Worm (Caenorhabditis elegans) whole organism, L4 larva: Measurements from ENCODE around the gene rps-27.
A peak's percentile ranks its signal among the peaks of the same experiment; 100 is the strongest.

Experiments
- D1046.2 ChIP-seq: fragments of 200-800 bp; sonication (Bioruptor generic); IDR thresholded peaks from 2 replicates; pipeline ENCODE4 v1.3.6; 2022; ENCODE audit warnings: missing genetic modification characterization, missing compliant biosample characterization
- F10B5.3 ChIP-seq: sonication (generic microtip); optimal IDR thresholded peaks from 2 replicates; lab custom pipeline; 2016; ENCODE audit warnings: mild to moderate bottlenecking, missing genetic modification characterization, missing compliant biosample characterization
- F26F4.8 ChIP-seq: fragments of 200-800 bp; sonication (Bioruptor generic); conservative IDR thresholded peaks from 2 replicates; pipeline ENCODE4 v1.3.6; 2022; ENCODE audit warnings: missing genetic modification characterization, missing compliant biosample characterization
- F37D6.2 ChIP-seq: sonication (generic microtip); optimal IDR thresholded peaks from 2 replicates; lab custom pipeline; 2016; ENCODE audit warnings: mild to moderate bottlenecking, missing genetic modification characterization, missing compliant biosample characterization
- F49E8.2 ChIP-seq: sonication (generic microtip); optimal IDR thresholded peaks from 2 replicates; lab custom pipeline; 2016; ENCODE audit warnings: missing compliant biosample characterization, mild to moderate bottlenecking, missing genetic modification characterization, borderline replicate concordance
- Y105C5A.15 ChIP-seq: fragments of 200-800 bp; sonication (Bioruptor generic); IDR thresholded peaks from 2 replicates; pipeline ENCODE4 v1.3.6; 2022; ENCODE audit warnings: missing genetic modification characterization, missing compliant biosample characterization
- Y48G9A.11 ChIP-seq: fragments of 200-800 bp; sonication (Bioruptor generic); IDR thresholded peaks from 2 replicates; pipeline ENCODE4 v1.3.6; 2022; ENCODE audit warnings: missing genetic modification reagents, missing genetic modification characterization, missing compliant biosample characterization
- Y75B8A.6 ChIP-seq: fragments of 200-800 bp; sonication (Bioruptor generic); IDR thresholded peaks from 2 replicates; pipeline ENCODE4 v1.3.6; 2022; ENCODE audit warnings: missing genetic modification reagents, missing genetic modification characterization, missing compliant biosample characterization
- ZK337.2 ChIP-seq: fragments of 200-800 bp; sonication (Bioruptor generic); IDR thresholded peaks from 2 replicates; pipeline ENCODE4 v1.3.6; 2022; ENCODE audit warnings: missing genetic modification reagents, missing genetic modification characterization, missing compliant biosample characterization
- ZK546.5 ChIP-seq, 2 experiments: sonication (generic microtip); optimal IDR thresholded peaks; 2 replicates each; lab custom pipeline; 2017; ENCODE audit warnings: missing biosample characterization in 2 of 2, missing genetic modification characterization in 2 of 2
- aha-1 ChIP-seq: fragments of 150-350 bp; peaks from one replicate; lab custom pipeline; 2014; ENCODE audit warnings: missing biosample characterization, missing genetic modification characterization
- aly-2 ChIP-seq: sonication (generic microtip); optimal IDR thresholded peaks from 2 replicates; lab custom pipeline; 2018; ENCODE audit warnings: missing biosample characterization, missing genetic modification characterization
- arid-1 ChIP-seq: fragments of 200-800 bp; sonication (Bioruptor generic); conservative IDR thresholded peaks from 2 replicates; pipeline ENCODE4 v1.3.6; 2022; ENCODE audit warnings: missing genetic modification reagents, missing genetic modification characterization, missing compliant biosample characterization
- ceh-20 ChIP-seq: fragments of 200-800 bp; sonication (Bioruptor generic); IDR thresholded peaks from 2 replicates; pipeline ENCODE4 v1.3.6; 2022; ENCODE audit warnings: missing genetic modification reagents, missing genetic modification characterization, missing compliant biosample characterization
- ceh-44 ChIP-seq: fragments of 200-800 bp; sonication (Bioruptor generic); IDR thresholded peaks from 2 replicates; pipeline ENCODE4 v1.3.6; 2022; ENCODE audit warnings: missing genetic modification reagents, missing genetic modification characterization, missing compliant biosample characterization
- ces-1 ChIP-seq: fragments of 150-350 bp; sonication (generic microtip); optimal IDR thresholded peaks from 4 replicates; lab custom pipeline; 2014; ENCODE audit warnings: missing biosample characterization, missing genetic modification reagents, missing genetic modification characterization
- daf-12 ChIP-seq: fragments of 150-350 bp; optimal IDR thresholded peaks from 2 replicates; lab custom pipeline; 2014; ENCODE audit warnings: missing biosample characterization, missing genetic modification reagents, missing genetic modification characterization
- daf-16 ChIP-seq, 3 experiments: sonication (generic microtip); optimal IDR thresholded peaks; 2 replicates each; lab custom pipeline; 2016 to 2017; ENCODE audit warnings: missing genetic modification characterization in 3 of 3, missing genetic modification reagents in 3 of 3, mild to moderate bottlenecking in 2 of 3, missing compliant biosample characterization in 2 of 3, missing biosample characterization in 1 of 3, moderate library complexity in 1 of 3
- dmd-6 ChIP-seq: fragments of 200-800 bp; sonication (Bioruptor generic); IDR thresholded peaks from 2 replicates; pipeline ENCODE4 v1.3.6; 2022; ENCODE audit warnings: missing genetic modification reagents, missing genetic modification characterization, missing compliant biosample characterization
- dmd-8 ChIP-seq: fragments of 200-800 bp; sonication (Bioruptor generic); IDR thresholded peaks from 2 replicates; pipeline ENCODE4 v1.3.6; 2022; ENCODE audit warnings: missing genetic modification characterization, missing compliant biosample characterization
- dmd-9 ChIP-seq: fragments of 200-800 bp; sonication (Bioruptor generic); IDR thresholded peaks from 2 replicates; pipeline ENCODE4 v1.3.6; 2022; ENCODE audit warnings: missing genetic modification reagents, missing genetic modification characterization, missing compliant biosample characterization
- fos-1 ChIP-seq: fragments of 150-350 bp; optimal IDR thresholded peaks from 2 replicates; lab custom pipeline; 2014; ENCODE audit warnings: missing biosample characterization, missing genetic modification characterization
- hif-1 ChIP-seq, 2 experiments: sonication (generic microtip); optimal IDR thresholded peaks; 2 replicates each; lab custom pipeline; 2016 to 2017; ENCODE audit warnings: missing compliant biosample characterization in 2 of 2, missing genetic modification characterization in 2 of 2, missing genetic modification reagents in 2 of 2, missing genotype in 2 of 2, mild to moderate bottlenecking in 1 of 2
- hlh-30 ChIP-seq: sonication (generic microtip); optimal IDR thresholded peaks from 2 replicates; lab custom pipeline; 2017; ENCODE audit warnings: antibody characterized with exemption, mild to moderate bottlenecking, missing genetic modification characterization, missing compliant biosample characterization; ENCODE audit not compliant: insufficient read depth
- hmg-1.1 ChIP-seq: fragments of 200-800 bp; sonication (Bioruptor generic); IDR thresholded peaks from 2 replicates; pipeline ENCODE4 v1.3.6; 2022; ENCODE audit warnings: missing genetic modification reagents, missing genetic modification characterization, missing compliant biosample characterization
- lin-1 ChIP-seq: fragments of 200-800 bp; sonication (Bioruptor generic); IDR thresholded peaks from 2 replicates; pipeline ENCODE4 v1.3.6; 2022; ENCODE audit warnings: missing genetic modification reagents, missing genetic modification characterization, missing compliant biosample characterization
- lin-13 ChIP-seq: fragments of 150-350 bp; optimal IDR thresholded peaks from 2 replicates; lab custom pipeline; 2014; ENCODE audit warnings: missing biosample characterization, missing genetic modification reagents, missing genetic modification characterization
- lin-15B ChIP-seq: fragments of 150-350 bp; sonication (generic microtip); optimal IDR thresholded peaks from 3 replicates; lab custom pipeline; 2014; ENCODE audit warnings: missing biosample characterization, missing genetic modification characterization
- lin-38 ChIP-seq: fragments of 200-800 bp; sonication (Bioruptor generic); IDR thresholded peaks from 2 replicates; pipeline ENCODE4 v1.3.6; 2022; ENCODE audit warnings: missing genetic modification reagents, missing genetic modification characterization, missing compliant biosample characterization
- lin-39 ChIP-seq: fragments of 150-350 bp; optimal IDR thresholded peaks from 2 replicates; lab custom pipeline; 2014; ENCODE audit warnings: missing biosample characterization, missing genetic modification reagents, missing genetic modification characterization
- lsy-2 ChIP-seq, 2 experiments: fragments of 150-350 bp in 1 of 2; sonication (generic microtip) in 1 of 2; optimal IDR thresholded peaks; 2 replicates each; lab custom pipeline; 2014 to 2017; ENCODE audit warnings: missing biosample characterization in 2 of 2, missing genetic modification characterization in 2 of 2
- madf-5 ChIP-seq, 2 experiments: fragments of 200-800 bp; sonication (Bioruptor generic); IDR thresholded peaks; 2 replicates each; pipeline ENCODE4 v1.3.6; 2022; ENCODE audit warnings: missing compliant biosample characterization in 2 of 2, missing genetic modification characterization in 2 of 2
- madf-9 ChIP-seq: fragments of 200-800 bp; sonication (Bioruptor generic); conservative IDR thresholded peaks from 2 replicates; pipeline ENCODE4 v1.3.6; 2022; ENCODE audit warnings: missing genetic modification reagents, missing genetic modification characterization, missing compliant biosample characterization
- mdl-1 ChIP-seq, 2 experiments: fragments of 150-350 bp in 1 of 2; sonication (generic microtip) in 1 of 2; optimal IDR thresholded peaks; 2 replicates each; lab custom pipeline; 2014 to 2017; ENCODE audit warnings: missing biosample characterization in 2 of 2, missing genetic modification characterization in 2 of 2
- nhr-11 ChIP-seq: fragments of 150-350 bp; optimal IDR thresholded peaks from 2 replicates; lab custom pipeline; 2014; ENCODE audit warnings: missing biosample characterization, missing genetic modification characterization
- nhr-237 ChIP-seq: sonication (generic microtip); optimal IDR thresholded peaks from 2 replicates; lab custom pipeline; 2017; ENCODE audit warnings: missing biosample characterization, missing genetic modification characterization
- nhr-28 ChIP-seq: fragments of 150-350 bp; optimal IDR thresholded peaks from 2 replicates; lab custom pipeline; 2014; ENCODE audit warnings: missing biosample characterization, missing genetic modification characterization
- nhr-42 ChIP-seq: fragments of 200-800 bp; sonication (Bioruptor generic); IDR thresholded peaks from 2 replicates; pipeline ENCODE4 v1.3.6; 2022; ENCODE audit warnings: missing genetic modification characterization, missing compliant biosample characterization
- nhr-76 ChIP-seq: fragments of 150-350 bp; optimal IDR thresholded peaks from 2 replicates; lab custom pipeline; 2014; ENCODE audit warnings: missing biosample characterization, missing genetic modification characterization
- nhr-77 ChIP-seq: fragments of 150-350 bp; optimal IDR thresholded peaks from 2 replicates; lab custom pipeline; 2014; ENCODE audit warnings: missing biosample characterization, missing genetic modification characterization
- pqm-1 ChIP-seq: sonication (generic microtip); optimal IDR thresholded peaks from 2 replicates; lab custom pipeline; 2017; ENCODE audit warnings: missing biosample characterization, missing genetic modification characterization
- saeg-2 ChIP-seq: fragments of 200-800 bp; sonication (Bioruptor generic); IDR thresholded peaks from 2 replicates; pipeline ENCODE4 v1.3.6; 2022; ENCODE audit warnings: missing genetic modification reagents, missing genetic modification characterization, missing compliant biosample characterization
- snpc-1.2 ChIP-seq: fragments of 200-800 bp; sonication (Bioruptor generic); IDR thresholded peaks from 2 replicates; pipeline ENCODE4 v1.3.6; 2022; ENCODE audit warnings: missing genetic modification reagents, missing genetic modification characterization, missing compliant biosample characterization
- spr-3 ChIP-seq: fragments of 200-800 bp; sonication (Bioruptor generic); optimal IDR thresholded peaks from 2 replicates; lab custom pipeline; 2018; ENCODE audit warnings: mild to moderate bottlenecking, missing genetic modification characterization, missing compliant biosample characterization
- tra-1 ChIP-seq: fragments of 200-800 bp; sonication (Bioruptor generic); IDR thresholded peaks from 2 replicates; pipeline ENCODE4 v1.3.6; 2022; ENCODE audit warnings: missing genetic modification reagents, missing genetic modification characterization, missing compliant biosample characterization
- unc-130 ChIP-seq: sonication (generic microtip); optimal IDR thresholded peaks from 2 replicates; lab custom pipeline; 2016; ENCODE audit warnings: missing genetic modification reagents, missing genetic modification characterization, missing compliant biosample characterization
- unc-39 ChIP-seq: sonication (generic microtip); optimal IDR thresholded peaks from 2 replicates; lab custom pipeline; 2017; ENCODE audit warnings: missing biosample characterization, missing genetic modification characterization
- unc-62 ChIP-seq, 3 experiments: fragments of 150-350 bp in 1 of 3; sonication (generic microtip); optimal IDR thresholded peaks in 2 of 3; peaks in 1 of 3; 1 replicate in 1 of 3; 2 replicates in 2 of 3; lab custom pipeline; 2014 to 2017; ENCODE audit warnings: missing biosample characterization in 3 of 3, missing genetic modification characterization in 3 of 3, missing genetic modification reagents in 3 of 3, missing genotype in 1 of 3
- zfp-2 ChIP-seq: sonication (generic microtip); optimal IDR thresholded peaks from 2 replicates; lab custom pipeline; 2016; ENCODE audit warnings: mild to moderate bottlenecking, missing genetic modification characterization, missing compliant biosample characterization
- ztf-11 ChIP-seq: fragments of 150-350 bp; optimal IDR thresholded peaks from 2 replicates; lab custom pipeline; 2014; ENCODE audit warnings: missing biosample characterization, missing genetic modification characterization
- ztf-7 ChIP-seq: fragments of 150-350 bp; optimal IDR thresholded peaks from 2 replicates; lab custom pipeline; 2014; ENCODE audit warnings: missing biosample characterization, missing genetic modification characterization

rps-27 gene

DNA sequence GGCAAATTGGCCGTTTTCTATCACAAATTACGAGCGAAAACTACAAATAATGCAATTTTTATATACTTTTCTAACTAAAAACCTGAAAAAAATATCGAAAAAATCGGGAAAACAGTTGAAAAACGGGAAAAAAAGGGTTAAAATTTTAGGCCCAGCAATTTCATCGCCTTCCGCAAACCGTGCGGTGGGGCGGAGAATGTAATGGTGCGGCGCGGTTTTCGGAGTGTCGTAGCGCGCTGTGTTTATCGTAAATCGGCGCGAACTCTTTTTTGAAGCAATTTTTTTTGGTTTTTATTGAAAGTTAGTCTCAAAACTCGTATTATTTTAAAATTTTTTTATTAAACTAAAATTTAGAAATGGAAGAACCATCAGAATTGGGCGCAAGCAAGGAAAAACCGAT is 597 bp upstream of the rps-27 start, which contains the start of gene picd-1 (continued):
- TF ChIP-seq lsy-2 (tag; optimal IDR thresholded peaks at IDR 0.05; lab: Kevin White, UChicago): no peak
- no peak for TF ChIP-seq daf-16 (GFP tag; optimal IDR thresholded peaks at IDR 0.05; lab: Kevin White, UChicago)
- peak; percentile 34 for TF ChIP-seq daf-16 (tag; optimal IDR thresholded peaks at IDR 0.05; lab: Kevin White, UChicago)
- no peak for TF ChIP-seq madf-9 (GFP tag; lab: Robert Waterston, UW)
- TF ChIP-seq unc-62 (GFP tag; optimal IDR thresholded peaks at IDR 0.05 in 1 of 2; lab: Kevin White, UChicago): peak in 1 of 2 experiments; percentile 75
- no peak for TF ChIP-seq unc-62 (tag; optimal IDR thresholded peaks at IDR 0.05; lab: Kevin White, UChicago)
- TF ChIP-seq pqm-1 (tag; lab: Kevin White, UChicago): no peak
- no peak for TF ChIP-seq ceh-20 (GFP tag; lab: Robert Waterston, UW)
- TF ChIP-seq lin-1 (GFP tag; lab: Robert Waterston, UW): no peak
- peak; percentile 98 for TF ChIP-seq Y48G9A.11 (GFP tag; lab: Robert Waterston, UW)
- no peak for TF ChIP-seq Y75B8A.6
- TF ChIP-seq tra-1 (GFP tag; lab: Robert Waterston, UW): no peak
- no peak for TF ChIP-seq nhr-42 (GFP tag; lab: Robert Waterston, UW)
- TF ChIP-seq lin-38 (GFP tag; lab: Robert Waterston, UW): peak; percentile 59
- no peak for TF ChIP-seq lin-39 (tag; lab: Kevin White, UChicago)
- no peak for TF ChIP-seq F37D6.2
- TF ChIP-seq F10B5.3 (tag; lab: Kevin White, UChicago): no peak
- peak; percentile 92 for TF ChIP-seq lin-15B
- no peak for TF ChIP-seq unc-130 (GFP tag; lab: Kevin White, UChicago)
- TF ChIP-seq nhr-77 (tag; lab: Kevin White, UChicago): peak; percentile 36
- TF ChIP-seq aha-1 (tag; lab: Kevin White, UChicago): peak; percentile 97
- no peak for TF ChIP-seq nhr-237 (tag; lab: Kevin White, UChicago)
- TF ChIP-seq dmd-6 (GFP tag; lab: Robert Waterston, UW): no peak
- TF ChIP-seq lin-13 (GFP tag; lab: Kevin White, UChicago): peak; percentile 64
- no peak for TF ChIP-seq nhr-76
- no peak for TF ChIP-seq ZK337.2 (GFP tag; lab: Robert Waterston, UW)
- TF ChIP-seq spr-3: no peak
- no peak for TF ChIP-seq ZK546.5 (tag; optimal IDR thresholded peaks at IDR 0.05; lab: Kevin White, UChicago)
- TF ChIP-seq zfp-2 (tag; lab: Kevin White, UChicago): no peak
- TF ChIP-seq dmd-8 (GFP tag; lab: Robert Waterston, UW): no peak
- no peak for TF ChIP-seq ces-1 (GFP tag; lab: Kevin White, UChicago)
- 0 out of 2 replicates have a peak, but pooled peaks have one; percentile 12 for TF ChIP-seq ceh-44 (GFP tag; lab: Robert Waterston, UW)
- TF ChIP-seq hlh-30 (tag; lab: Kevin White, UChicago): peak; percentile 58
- TF ChIP-seq Y105C5A.15 (GFP tag; lab: Robert Waterston, UW): no peak
- TF ChIP-seq aly-2: no peak
- no peak for TF ChIP-seq madf-5 (GFP tag; IDR thresholded peaks at IDR 0.05; lab: Robert Waterston, UW)
- no peak for TF ChIP-seq dmd-9
- no peak for TF ChIP-seq snpc-1.2 (GFP tag; lab: Robert Waterston, UW)
- no peak for TF ChIP-seq arid-1 (GFP tag; lab: Robert Waterston, UW)
- TF ChIP-seq fos-1 (tag; lab: Kevin White, UChicago): no peak
- peak in 1 of 2 experiments; percentile 57 for TF ChIP-seq hif-1 (tag; optimal IDR thresholded peaks at IDR 0.05; lab: Kevin White, UChicago)
- TF ChIP-seq ztf-11 (tag; lab: Kevin White, UChicago): no peak
- TF ChIP-seq ztf-7 (tag; lab: Kevin White, UChicago): no peak
- no peak for TF ChIP-seq D1046.2 (GFP tag; lab: Robert Waterston, UW)
- TF ChIP-seq mdl-1 (tag; optimal IDR thresholded peaks at IDR 0.05; lab: Kevin White, UChicago): no peak
- TF ChIP-seq F49E8.2 (tag; lab: Kevin White, UChicago): no peak
- no peak for TF ChIP-seq saeg-2 (GFP tag; lab: Robert Waterston, UW)
- TF ChIP-seq daf-12: no peak
- TF ChIP-seq nhr-11 (tag; lab: Kevin White, UChicago): peak; percentile 27
- TF ChIP-seq unc-39 (tag; lab: Kevin White, UChicago): no peak
- no peak for TF ChIP-seq F26F4.8 (GFP tag; lab: Robert Waterston, UW)
- TF ChIP-seq hmg-1.1 (GFP tag; lab: Robert Waterston, UW): peak; percentile 50; the same call in 1 of the 2 replicates
- peak; percentile 30 for TF ChIP-seq nhr-28 (tag; lab: Kevin White, UChicago)
